Worm (Caenorhabditis elegans): ENCODE results near the gene mps-1.
A peak's percentile ranks its signal among the peaks of the same experiment; 100 is the strongest.

The mps-1 gene

ce11 chrII:6341076-6341475 lies 46.9 kb upstream of the mps-1 start:
- TF ChIP-seq ces-1 (GFP tag; optimal IDR thresholded peaks at IDR 0.05) (no peak), blmp-1 (tag; optimal IDR thresholded peaks at IDR 0.05) (peak; percentile 79), nhr-85 (tag) (peak; percentile 14), lin-14 (GFP tag; optimal IDR thresholded peaks at IDR 0.05) (peak; percentile 18)

ce11 chrII:6339948-6340347 lies 45.8 kb upstream of the mps-1 start, which contains the start of gene C32D5.7:
C32D5.7 (minus strand) TSS chrII:6340048.
- TF ChIP-seq nhr-12 (tag; optimal IDR thresholded peaks at IDR 0.05) (no peak), snpc-4 (tag; optimal IDR thresholded peaks at IDR 0.05) (no peak), sptf-1 (tag; optimal IDR thresholded peaks at IDR 0.05) (no peak), dsc-1 (tag; optimal IDR thresholded peaks at IDR 0.05) (no peak), lsy-2 (tag; optimal IDR thresholded peaks at IDR 0.05) (no peak), lin-13 (GFP tag; optimal IDR thresholded peaks at IDR 0.05) (no peak), nhr-85 (tag) (no peak), mep-1 (tag; optimal IDR thresholded peaks at IDR 0.05) (no peak), fos-1 (tag; optimal IDR thresholded peaks at IDR 0.05) (no peak), nhr-84 (tag; optimal IDR thresholded peaks at IDR 0.05) (no peak), unc-30 (tag; optimal IDR thresholded peaks at IDR 0.05) (no peak), pqm-1 (tag; optimal IDR thresholded peaks at IDR 0.05) (no peak), nhr-76 (tag; optimal IDR thresholded peaks at IDR 0.05) (no peak)

- TF ChIP-seq nhr-19 (GFP tag; conservative IDR thresholded peaks at IDR 0.05): no peak
- TF ChIP-seq lin-35 (GFP tag; optimal IDR thresholded peaks at IDR 0.05): peak in 1 of 2 experiments; percentile 6
- TF ChIP-seq elt-2 (tag; optimal IDR thresholded peaks at IDR 0.05): peak; percentile 57
- no peak for TF ChIP-seq unc-62 (GFP tag; optimal IDR thresholded peaks at IDR 0.05)
- TF ChIP-seq elt-3 (tag; optimal IDR thresholded peaks at IDR 0.05): no peak
- TF ChIP-seq nhr-20 (tag; optimal IDR thresholded peaks at IDR 0.05): no peak
- no peak for TF ChIP-seq F16B12.6 (tag; optimal IDR thresholded peaks at IDR 0.05)
- no peak for TF ChIP-seq unc-30 (tag; optimal IDR thresholded peaks at IDR 0.05)
- TF ChIP-seq snpc-4 (tag; optimal IDR thresholded peaks at IDR 0.05): no peak
Observed at ce11 chrII:6339511-6339910, 45.4 kb upstream of the mps-1 start.

ce11 chrII:6335358-6335757 lies 41.2 kb upstream of the mps-1 start, which contains the start of gene C32D5.14:
C32D5.14 (plus strand) TSS chrII:6335488.
- TF ChIP-seq skn-1 (tag; optimal IDR thresholded peaks at IDR 0.05) (no peak), aly-2 (tag; optimal IDR thresholded peaks at IDR 0.05) (no peak), pqm-1 (tag; optimal IDR thresholded peaks at IDR 0.05) (peak; percentile 41), Y116A8C.19 (tag; optimal IDR thresholded peaks at IDR 0.05; ENCODE audit: borderline replicate concordance) (no peak), ztf-4 (tag; optimal IDR thresholded peaks at IDR 0.05) (no peak), dsc-1 (tag; optimal IDR thresholded peaks at IDR 0.05) (peak; percentile 31), C04F5.9 (tag; optimal IDR thresholded peaks at IDR 0.05) (no peak), nhr-11 (tag; optimal IDR thresholded peaks at IDR 0.05) (peak; percentile 6), elt-2 (tag; optimal IDR thresholded peaks at IDR 0.05) (peak; percentile 17), fkh-8 (tag; optimal IDR thresholded peaks at IDR 0.05) (peak; percentile 89), nhr-71 (tag; optimal IDR thresholded peaks at IDR 0.05) (peak; percentile 46), mef-2 (tag; optimal IDR thresholded peaks at IDR 0.05) (no peak), ceh-88 (GFP tag; IDR thresholded peaks at IDR 0.05) (no peak), pax-3 (tag; optimal IDR thresholded peaks at IDR 0.05) (peak; percentile 35), nhr-47 (tag; optimal IDR thresholded peaks at IDR 0.05) (peak; percentile 15), aha-1 (tag; optimal IDR thresholded peaks at IDR 0.05) (no peak), efl-1 (optimal IDR thresholded peaks at IDR 0.05) (no peak), efl-1 (GFP tag; optimal IDR thresholded peaks at IDR 0.05 in 1 of 2) (peak in 1 of 2 experiments; percentile 88)
